Worm (Caenorhabditis elegans): Measurements from ENCODE around the gene spon-1.

DNA sequence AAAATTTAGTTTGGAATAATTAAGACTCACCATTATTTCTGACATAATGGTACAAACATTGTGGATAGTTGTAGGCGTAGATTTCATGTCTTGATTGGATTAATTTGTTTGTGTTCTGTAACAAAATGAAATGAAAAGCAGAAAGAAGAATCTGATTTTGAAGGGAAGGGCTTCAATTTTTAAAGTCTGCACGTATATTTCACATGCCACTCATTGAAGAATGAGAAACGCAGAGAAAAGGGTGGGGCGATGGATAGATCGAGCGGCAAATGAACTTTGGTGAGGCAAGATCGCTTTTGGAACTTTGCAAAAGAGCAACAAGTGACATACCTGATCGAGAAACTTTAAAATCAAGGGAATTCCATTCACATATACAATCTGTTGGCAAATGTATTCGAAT, 14.1 kb upstream of the spon-1 start:
- TF ChIP-seq ama-1 (optimal IDR thresholded peaks at IDR 0.05), result no peak
- TF ChIP-seq R02D3.7 (tag; optimal IDR thresholded peaks at IDR 0.05), result no peak
- no peak for TF ChIP-seq aly-2 (tag; optimal IDR thresholded peaks at IDR 0.05)
- no peak for TF ChIP-seq dmd-4 (tag; optimal IDR thresholded peaks at IDR 0.05)
- TF ChIP-seq ZK546.5 (tag; optimal IDR thresholded peaks at IDR 0.05), result no peak
- no peak for TF ChIP-seq snpc-4 (tag; optimal IDR thresholded peaks at IDR 0.05)
- TF ChIP-seq unc-62 (GFP tag; optimal IDR thresholded peaks at IDR 0.05), result no peak
